Fruit fly (Drosophila melanogaster) whole organism, embryonic: Measurements from ENCODE around the gene TH1.
A peak's percentile ranks its signal among the peaks of the same experiment; 100 is the strongest.

Experiments
- Abd-B ChIP-seq: fragments of 200-800 bp; sonication (Bioruptor generic); optimal IDR thresholded peaks from 2 replicates; lab custom pipeline; 2018; ENCODE audit warnings: missing biosample characterization, mild to moderate bottlenecking, missing genetic modification characterization, moderate library complexity
- Aef1 ChIP-seq: fragments of 200-800 bp; sonication (Bioruptor generic); IDR thresholded peaks from 3 replicates; pipeline ENCODE4 v1.3.6; 2022; ENCODE audit warnings: missing biosample characterization, missing genetic modification characterization
- CG12219 ChIP-seq: fragments of 200-800 bp; sonication (Bioruptor generic); optimal IDR thresholded peaks from 3 replicates; lab custom pipeline; 2018; ENCODE audit warnings: missing biosample characterization, mild to moderate bottlenecking, missing genetic modification characterization
- CG12391 ChIP-seq: fragments of 200-800 bp; sonication (Bioruptor generic); optimal IDR thresholded peaks from 3 replicates; lab custom pipeline; 2018; ENCODE audit warnings: missing biosample characterization, mild to moderate bottlenecking, missing genetic modification characterization, moderate library complexity
- CG12659 ChIP-seq: fragments of 200-800 bp; sonication (Bioruptor generic); optimal IDR thresholded peaks from 3 replicates; lab custom pipeline; 2017; ENCODE audit warnings: mild to moderate bottlenecking, missing biosample characterization, missing genetic modification reagents, missing genetic modification characterization
- CG14860 ChIP-seq: fragments of 200-800 bp; sonication (Bioruptor generic); IDR thresholded peaks from 3 replicates; pipeline ENCODE4 v1.3.6; 2022; ENCODE audit warnings: missing biosample characterization, missing genetic modification characterization; ENCODE audit not compliant: partially characterized antibody
- CG16779 ChIP-seq: fragments of 200-800 bp; sonication (Bioruptor generic); IDR thresholded peaks from 2 replicates; pipeline ENCODE4 v1.3.6; 2022; ENCODE audit warnings: missing biosample characterization, missing genetic modification characterization
- CG16815 ChIP-seq: fragments of 200-800 bp; sonication (Bioruptor generic); optimal IDR thresholded peaks from 3 replicates; lab custom pipeline; 2017; ENCODE audit warnings: missing biosample characterization, mild to moderate bottlenecking, missing genetic modification characterization
- CG17186 ChIP-seq: fragments of 200-800 bp; sonication (Bioruptor generic); optimal IDR thresholded peaks from 3 replicates; lab custom pipeline; 2017; ENCODE audit warnings: missing biosample characterization, missing genetic modification reagents, missing genetic modification characterization
- CG1832 ChIP-seq: fragments of 200-800 bp; sonication (Bioruptor generic); optimal IDR thresholded peaks from 2 replicates; lab custom pipeline; 2017; ENCODE audit warnings: missing biosample characterization, mild to moderate bottlenecking, missing genetic modification characterization, inconsistent platforms
- CG30403 ChIP-seq: fragments of 200-800 bp; sonication (Bioruptor generic); optimal IDR thresholded peaks from 3 replicates; lab custom pipeline; 2016; ENCODE audit warnings: missing biosample characterization, missing genetic modification characterization
- CG3407 ChIP-seq: fragments of 200-800 bp; sonication (Bioruptor generic); optimal IDR thresholded peaks from 2 replicates; lab custom pipeline; 2018; ENCODE audit warnings: missing biosample characterization, mild to moderate bottlenecking, missing genetic modification characterization
- CG6791 ChIP-seq: fragments of 200-800 bp; sonication (Bioruptor generic); IDR thresholded peaks from 3 replicates; pipeline ENCODE4 v1.3.6; 2022; ENCODE audit warnings: missing biosample characterization, missing genetic modification characterization; ENCODE audit not compliant: partially characterized antibody
- CG6813 ChIP-seq: fragments of 200-800 bp; sonication (Bioruptor generic); optimal IDR thresholded peaks from 2 replicates; lab custom pipeline; 2017; ENCODE audit warnings: missing biosample characterization, missing genetic modification characterization, mild to moderate bottlenecking, moderate library complexity, missing genetic modification reagents
- CG7372 ChIP-seq: fragments of 200-800 bp; sonication (Bioruptor generic); IDR thresholded peaks from 2 replicates; pipeline ENCODE4 v1.3.6; 2022; ENCODE audit warnings: missing biosample characterization, missing genetic modification characterization
- CG7556 ChIP-seq: fragments of 200-800 bp; sonication (Bioruptor generic); optimal IDR thresholded peaks from 2 replicates; lab custom pipeline; 2017; ENCODE audit warnings: missing biosample characterization, mild to moderate bottlenecking, missing genetic modification characterization
- CG7745 ChIP-seq: fragments of 200-800 bp; sonication (Bioruptor generic); optimal IDR thresholded peaks from 2 replicates; lab custom pipeline; 2018; ENCODE audit warnings: missing biosample characterization, mild to moderate bottlenecking, missing genetic modification characterization, moderate library complexity
- CG8478 ChIP-seq: fragments of >200 bp; optimal IDR thresholded peaks from 2 replicates; lab custom pipeline; 2018
- CrebB ChIP-seq: fragments of 200-800 bp; sonication (Bioruptor generic); optimal IDR thresholded peaks from 3 replicates; lab custom pipeline; 2018; ENCODE audit warnings: missing biosample characterization, mild to moderate bottlenecking, missing genetic modification characterization
- HLH4C ChIP-seq: fragments of 200-800 bp; sonication (Bioruptor generic); IDR thresholded peaks from 3 replicates; pipeline ENCODE4 v1.3.6; 2022; ENCODE audit warnings: missing biosample characterization, missing genetic modification characterization; ENCODE audit not compliant: partially characterized antibody
- Med ChIP-seq: fragments of 200-800 bp; sonication (Bioruptor generic); peaks from one replicate; lab custom pipeline; 2016; ENCODE audit warnings: missing biosample characterization, missing genetic modification characterization, mild to moderate bottlenecking, inconsistent platforms, moderate library complexity
- Mes4 ChIP-seq: fragments of 200-800 bp; sonication (Bioruptor generic); optimal IDR thresholded peaks from 2 replicates; lab custom pipeline; 2016; ENCODE audit warnings: missing biosample characterization, missing genetic modification characterization
- Oli ChIP-seq: fragments of 200-800 bp; sonication (Bioruptor generic); optimal IDR thresholded peaks from 2 replicates; lab custom pipeline; 2018; ENCODE audit warnings: missing biosample characterization, mild to moderate bottlenecking, missing genetic modification characterization, moderate library complexity
- Ravus ChIP-seq: fragments of 200-800 bp; sonication (Bioruptor generic); IDR thresholded peaks from 2 replicates; pipeline ENCODE4 v1.3.6; 2022; ENCODE audit warnings: missing biosample characterization, missing genetic modification characterization
- Rx ChIP-seq: fragments of 200-800 bp; sonication (Bioruptor generic); IDR thresholded peaks from 2 replicates; pipeline ENCODE4 v1.3.6; 2022; ENCODE audit warnings: missing biosample characterization, missing genetic modification characterization
- Stat92E ChIP-seq, 3 experiments: fragments of >200 bp in 2 of 3; fragments of 200-800 bp in 1 of 3; sonication (Bioruptor generic) in 1 of 3; optimal IDR thresholded peaks; 2 replicates each; lab custom pipeline; 2017 to 2019; ENCODE audit warnings: missing biosample characterization in 3 of 3, missing genetic modification characterization in 3 of 3, mild to moderate bottlenecking in 1 of 3, moderate library complexity in 1 of 3
- al ChIP-seq: fragments of 200-800 bp; sonication (Bioruptor generic); IDR thresholded peaks from 2 replicates; pipeline ENCODE4 v1.3.6; 2022; ENCODE audit warnings: missing biosample characterization, missing genetic modification characterization
- bcd ChIP-seq: fragments of 200-800 bp; sonication (Bioruptor generic); optimal IDR thresholded peaks from 2 replicates; lab custom pipeline; 2017; ENCODE audit warnings: missing biosample characterization, mild to moderate bottlenecking, missing genetic modification characterization
- bsh ChIP-seq, 2 experiments: fragments of 200-800 bp; sonication (Bioruptor generic); optimal IDR thresholded peaks; 2 replicates each; lab custom pipeline; 2017 to 2018; ENCODE audit warnings: mild to moderate bottlenecking in 2 of 2, missing biosample characterization in 2 of 2, missing genetic modification characterization in 2 of 2, moderate library complexity in 1 of 2
- croc ChIP-seq: fragments of 200-800 bp; sonication (Bioruptor generic); conservative IDR thresholded peaks from 3 replicates; pipeline ENCODE4 v1.3.6; 2022; ENCODE audit warnings: missing biosample characterization, missing genetic modification characterization
- da ChIP-seq: fragments of 200-800 bp; sonication (Bioruptor generic); optimal IDR thresholded peaks from 2 replicates; lab custom pipeline; 2016; ENCODE audit warnings: missing biosample characterization, missing genetic modification characterization
- eve ChIP-seq, 2 experiments: fragments of >200 bp; optimal IDR thresholded peaks; 2 replicates each; lab custom pipeline; 2017; ENCODE audit warnings: missing biosample characterization in 2 of 2, missing genetic modification characterization in 2 of 2
- gce ChIP-seq: fragments of 200-800 bp; sonication (Bioruptor generic); IDR thresholded peaks from 3 replicates; pipeline ENCODE4 v1.3.6; 2022; ENCODE audit warnings: missing biosample characterization, missing genetic modification characterization
- hth ChIP-seq: fragments of >200 bp; optimal IDR thresholded peaks from 2 replicates; lab custom pipeline; 2017; ENCODE audit warnings: inconsistent platforms
- knrl ChIP-seq: fragments of 200-800 bp; sonication (Bioruptor generic); IDR thresholded peaks from 3 replicates; pipeline ENCODE4 v1.3.6; 2022; ENCODE audit warnings: missing biosample characterization, missing genetic modification characterization; ENCODE audit not compliant: partially characterized antibody
- lab ChIP-seq: fragments of 200-800 bp; sonication (Bioruptor generic); optimal IDR thresholded peaks from 3 replicates; lab custom pipeline; 2017; ENCODE audit warnings: missing biosample characterization, missing genetic modification characterization, mild to moderate bottlenecking, moderate library complexity, missing genetic modification reagents
- luna ChIP-seq: fragments of 200-800 bp; sonication (Bioruptor generic); optimal IDR thresholded peaks from 2 replicates; lab custom pipeline; 2016; ENCODE audit warnings: missing biosample characterization, missing genetic modification characterization
- mam ChIP-seq: fragments of 200-800 bp; sonication (Bioruptor generic); optimal IDR thresholded peaks from 3 replicates; lab custom pipeline; 2016; ENCODE audit warnings: missing biosample characterization, missing genetic modification characterization
- nmo ChIP-seq: fragments of 200-800 bp; sonication (Bioruptor generic); optimal IDR thresholded peaks from 2 replicates; lab custom pipeline; 2018; ENCODE audit warnings: missing biosample characterization, mild to moderate bottlenecking, missing genetic modification characterization, moderate library complexity
- onecut ChIP-seq: fragments of 200-800 bp; sonication (Bioruptor generic); IDR thresholded peaks from 2 replicates; pipeline ENCODE4 v1.3.6; 2022; ENCODE audit warnings: missing biosample characterization, missing genetic modification characterization
- shn ChIP-seq: fragments of 200-800 bp; sonication (Bioruptor generic); optimal IDR thresholded peaks from 3 replicates; lab custom pipeline; 2016; ENCODE audit warnings: missing biosample characterization, missing genetic modification characterization
- sug ChIP-seq: fragments of 200-800 bp; optimal IDR thresholded peaks from 2 replicates; lab custom pipeline; 2019; ENCODE audit warnings: missing biosample characterization, mild to moderate bottlenecking, missing genetic modification characterization, moderate library complexity
- tll ChIP-seq, 2 experiments: fragments of 200-800 bp in 1 of 2; fragments of >200 bp in 1 of 2; sonication (Bioruptor generic) in 1 of 2; optimal IDR thresholded peaks; 2 replicates each; lab custom pipeline; 2017 to 2019; ENCODE audit warnings: missing biosample characterization in 2 of 2, missing genetic modification characterization in 2 of 2, mild to moderate bottlenecking in 1 of 2, moderate library complexity in 1 of 2
- twi ChIP-seq: fragments of 200-800 bp; optimal IDR thresholded peaks from 2 replicates; lab custom pipeline; 2019; ENCODE audit warnings: missing biosample characterization, mild to moderate bottlenecking, missing genetic modification characterization, moderate library complexity
- unc-4 ChIP-seq: fragments of 200-800 bp; sonication (Bioruptor generic); IDR thresholded peaks from 2 replicates; pipeline ENCODE4 v1.3.6; 2022; ENCODE audit warnings: missing biosample characterization, missing genetic modification characterization; ENCODE audit not compliant: partially characterized antibody
- unpg ChIP-seq: fragments of 200-800 bp; sonication (Bioruptor generic); optimal IDR thresholded peaks from 3 replicates; lab custom pipeline; 2018; ENCODE audit warnings: missing biosample characterization, mild to moderate bottlenecking, missing genetic modification characterization, moderate library complexity
- vnd ChIP-seq: fragments of 200-800 bp; sonication (Bioruptor generic); IDR thresholded peaks from 3 replicates; pipeline ENCODE4 v1.3.6; 2022; ENCODE audit warnings: missing biosample characterization, missing genetic modification characterization; ENCODE audit not compliant: partially characterized antibody
- zf30C ChIP-seq: fragments of 200-800 bp; sonication (Bioruptor generic); optimal IDR thresholded peaks from 3 replicates; lab custom pipeline; 2018; ENCODE audit warnings: missing biosample characterization, mild to moderate bottlenecking, missing genetic modification characterization

TH1 gene

dm6 chrX:16414451-16415368 lies 23.5 kb upstream of the TH1 start, which contains the start of gene Traf-like (continued):
- TF ChIP-seq bsh (GFP tag; optimal IDR thresholded peaks at IDR 0.05; lab: Kevin White, UChicago) (peak in 1 of 2 experiments; percentile 47), CG8478 (no peak), Rx (GFP tag; lab: Robert Waterston, UW) (no peak), CG7556 (GFP tag; lab: Kevin White, UChicago) (no peak), vnd (GFP tag; lab: Robert Waterston, UW) (no peak), CG12659 (GFP tag; lab: Kevin White, UChicago) (no peak), Mes4 (GFP tag; lab: Kevin White, UChicago) (no peak), da (GFP tag; lab: Kevin White, UChicago) (no peak), Oli (tag; lab: Kevin White, UChicago) (peak; percentile 29), CG7745 (tag; lab: Kevin White, UChicago) (no peak), CG3407 (GFP tag; lab: Kevin White, UChicago) (no peak), luna (GFP tag; lab: Kevin White, UChicago) (no peak), HLH4C (no peak), CG7372 (no peak), mam (GFP tag; lab: Kevin White, UChicago) (no peak), tll (GFP tag; optimal IDR thresholded peaks at IDR 0.05; lab: Kevin White, UChicago) (no peak), CG12391 (tag; lab: Kevin White, UChicago) (peak; percentile 38), CG6813 (GFP tag; lab: Kevin White, UChicago) (no peak), Aef1 (GFP tag; lab: Robert Waterston, UW) (no peak), twi (tag; lab: Kevin White, UChicago) (no peak), nmo (GFP tag; lab: Kevin White, UChicago) (peak; percentile 34), sug (peak; percentile 49), CG16815 (GFP tag; lab: Kevin White, UChicago) (no peak), unc-4 (GFP tag; lab: Robert Waterston, UW) (no peak), lab (GFP tag; lab: Kevin White, UChicago) (peak; percentile 45), Ravus (GFP tag; lab: Robert Waterston, UW) (no peak), shn (GFP tag; lab: Kevin White, UChicago) (no peak), croc (GFP tag; lab: Robert Waterston, UW) (no peak; the same call in 2 of the 3 replicates), hth (lab: Kevin White, UChicago) (no peak), bcd (GFP tag; lab: Kevin White, UChicago) (no peak), CG12219 (no peak), gce (GFP tag; lab: Robert Waterston, UW) (no peak), CrebB (tag; lab: Kevin White, UChicago) (no peak), Stat92E (GFP tag; optimal IDR thresholded peaks at IDR 0.05; lab: Kevin White, UChicago) (no peak), CG1832 (GFP tag; lab: Kevin White, UChicago) (no peak), zf30C (GFP tag; lab: Kevin White, UChicago) (peak; percentile 16), Med (GFP tag; lab: Kevin White, UChicago) (peak; percentile 79), al (GFP tag; lab: Robert Waterston, UW) (no peak), knrl (no peak), CG30403 (GFP tag; lab: Kevin White, UChicago) (peak; percentile 5), CG6791 (GFP tag; lab: Robert Waterston, UW) (no peak), CG14860 (no peak), eve (GFP tag; optimal IDR thresholded peaks at IDR 0.05; lab: Kevin White, UChicago) (no peak), CG16779 (GFP tag; lab: Robert Waterston, UW) (no peak), unpg (GFP tag; lab: Kevin White, UChicago) (no peak), onecut (GFP tag; lab: Robert Waterston, UW) (no peak), Abd-B (no peak), CG17186 (no peak)
